Fruit fly (Drosophila melanogaster): ENCODE data around the gene Dci.
A peak's percentile ranks its signal among the peaks of the same experiment; 100 is the strongest.

- no peak for TF ChIP-seq Dll (GFP tag; IDR thresholded peaks at IDR 0.05; ENCODE audit: partially characterized antibody)
- TF ChIP-seq CG4404 (GFP tag; IDR thresholded peaks at IDR 0.05) = no peak
- no peak for TF ChIP-seq usp (GFP tag; optimal IDR thresholded peaks at IDR 0.05)
- no peak for TF ChIP-seq kah (GFP tag; optimal IDR thresholded peaks at IDR 0.05)
- TF ChIP-seq CG1529 (GFP tag; optimal IDR thresholded peaks at IDR 0.05) = no peak
- no peak for TF ChIP-seq sqz (GFP tag; optimal IDR thresholded peaks at IDR 0.05)
- TF ChIP-seq CG18476 (GFP tag; optimal IDR thresholded peaks at IDR 0.05) = no peak
- TF ChIP-seq kay (GFP tag; optimal IDR thresholded peaks at IDR 0.05) = no peak
- TF ChIP-seq Rx (GFP tag; IDR thresholded peaks at IDR 0.05) = peak; percentile 33; the same call in 1 of the 2 replicates
Observed at dm6 chr3L:815234-816200, 35.6 kb upstream of the Dci start.

Data from whole organism, embryonic.